Fruit fly (Drosophila melanogaster): Measurements from ENCODE around the gene Shab.
A peak's percentile ranks its signal among the peaks of the same experiment; 100 is the strongest.

The Shab gene

dm6 chr3L:2850966-2851365 is 43.9 kb upstream of the Shab start (continued):
- TF ChIP-seq CG6765 (GFP tag; optimal IDR thresholded peaks at IDR 0.05) (no peak), CG7786 (GFP tag; optimal IDR thresholded peaks at IDR 0.05) (peak; percentile 4), E2f1 (GFP tag; IDR thresholded peaks at IDR 0.05) (no peak), Chrac-16 (GFP tag; optimal IDR thresholded peaks at IDR 0.05) (peak; percentile 9), bigmax (GFP tag; optimal IDR thresholded peaks at IDR 0.05) (no peak), E2f2 (GFP tag; IDR thresholded peaks at IDR 0.05) (0 out of 2 replicates have a peak, but pooled peaks have one; percentile 18), Aef1 (GFP tag; IDR thresholded peaks at IDR 0.05) (peak; percentile 31; the same call in 2 of the 3 replicates), so (GFP tag; IDR thresholded peaks at IDR 0.05) (no peak), Drgx (GFP tag; IDR thresholded peaks at IDR 0.05) (peak; percentile 36; the same call in 1 of the 2 replicates), CG3065 (GFP tag; optimal IDR thresholded peaks at IDR 0.05) (no peak), emc (GFP tag; optimal IDR thresholded peaks at IDR 0.05) (no peak), yki (optimal IDR thresholded peaks at IDR 0.05) (no peak), CG1603 (tag; optimal IDR thresholded peaks at IDR 0.05) (peak; percentile 49), Nf-YA (GFP tag; IDR thresholded peaks at IDR 0.05) (no peak), Lhr (GFP tag; optimal IDR thresholded peaks at IDR 0.05) (no peak), sens (GFP tag) (peak; percentile 71), seq (GFP tag; IDR thresholded peaks at IDR 0.05) (peak; percentile 38; the same call in 1 of the 2 replicates), CG14667 (GFP tag; IDR thresholded peaks at IDR 0.05) (no peak), CG10147 (GFP tag; optimal IDR thresholded peaks at IDR 0.05) (peak; percentile 22), Adf1 (GFP tag; IDR thresholded peaks at IDR 0.05) (no peak), caup (GFP tag; optimal IDR thresholded peaks at IDR 0.05; ENCODE audit: severe bottlenecking) (peak; percentile 49), CG7372 (GFP tag; IDR thresholded peaks at IDR 0.05) (peak; percentile 16; the same call in 1 of the 2 replicates), al (GFP tag; IDR thresholded peaks at IDR 0.05) (no peak), Antp (GFP tag; optimal IDR thresholded peaks at IDR 0.05) (peak; percentile 40), corto (GFP tag; optimal IDR thresholded peaks at IDR 0.05) (peak; percentile 32), tap (tag; optimal IDR thresholded peaks at IDR 0.05) (no peak), trh (GFP tag; optimal IDR thresholded peaks at IDR 0.05) (no peak), cad (GFP tag; optimal IDR thresholded peaks at IDR 0.05) (no peak), otp (GFP tag; IDR thresholded peaks at IDR 0.05) (no peak), CG2129 (GFP tag; IDR thresholded peaks at IDR 0.05; ENCODE audit: partially characterized antibody) (no peak), ATbp (GFP tag; optimal IDR thresholded peaks at IDR 0.05) (peak; percentile 44), btn (GFP tag; optimal IDR thresholded peaks at IDR 0.05) (peak; percentile 28), slp2 (GFP tag; optimal IDR thresholded peaks at IDR 0.05) (no peak), lilli (GFP tag; optimal IDR thresholded peaks at IDR 0.05) (peak; percentile 45), run (tag; optimal IDR thresholded peaks at IDR 0.05) (no peak), phol (tag; optimal IDR thresholded peaks at IDR 0.05) (peak; percentile 20), Hsf (GFP tag; optimal IDR thresholded peaks at IDR 0.05) (peak; percentile 34), Bgb (GFP tag; IDR thresholded peaks at IDR 0.05; ENCODE audit: partially characterized antibody) (no peak), CG5180 (GFP tag; optimal IDR thresholded peaks at IDR 0.05) (no peak), row (GFP tag; IDR thresholded peaks at IDR 0.05) (peak; percentile 67), Ets65A (GFP tag) (peak; percentile 89), CG8359 (GFP tag; optimal IDR thresholded peaks at IDR 0.05; ENCODE audit: borderline replicate concordance) (no peak), CG15269 (tag; optimal IDR thresholded peaks at IDR 0.05) (peak; percentile 39), CG13775 (GFP tag; optimal IDR thresholded peaks at IDR 0.05) (no peak), gro (GFP tag; optimal IDR thresholded peaks at IDR 0.05) (peak; percentile 18), ranshi (GFP tag; IDR thresholded peaks at IDR 0.05) (0 out of 2 replicates have a peak, but pooled peaks have one; percentile 19), CG11695 (GFP tag; IDR thresholded peaks at IDR 0.05) (0 out of 3 replicates have a peak, but pooled peaks have one; percentile 32), CG18476 (GFP tag; optimal IDR thresholded peaks at IDR 0.05) (no peak), CG14014 (GFP tag; IDR thresholded peaks at IDR 0.05) (peak; percentile 37; the same call in 1 of the 2 replicates), Xbp1 (GFP tag; optimal IDR thresholded peaks at IDR 0.05) (peak; percentile 46), CG11247 (GFP tag; IDR thresholded peaks at IDR 0.05) (no peak), bcd (GFP tag; optimal IDR thresholded peaks at IDR 0.05) (no peak)

Measured in whole organism, embryonic.